Worm (Caenorhabditis elegans): ENCODE results near the gene str-135.
A peak's percentile ranks its signal among the peaks of the same experiment; 100 is the strongest.

The str-135 gene

DNA sequence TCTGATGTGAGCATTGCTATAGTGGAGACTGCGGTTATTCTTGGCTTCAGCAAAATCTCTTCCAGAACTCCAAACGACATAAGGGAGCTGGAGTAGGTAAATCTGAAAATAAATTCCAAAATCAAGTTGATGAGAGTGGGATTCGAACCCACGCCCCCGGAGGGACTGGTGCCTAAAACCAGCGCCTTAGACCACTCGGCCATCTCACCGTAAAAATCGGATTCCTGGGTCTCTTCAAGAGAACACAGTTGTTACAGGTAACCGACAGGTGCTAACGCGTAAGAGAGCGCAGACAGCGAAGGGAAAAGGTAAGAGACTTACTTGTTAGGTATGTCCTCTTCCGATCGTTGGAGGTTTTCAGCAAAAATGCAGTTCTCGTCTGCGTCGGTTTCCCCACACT, 45.3 kb downstream of the str-135 start (continued):
- TF ChIP-seq lir-3 (tag; optimal IDR thresholded peaks at IDR 0.05; ENCODE audit: poor library complexity) (no peak), snpc-4 (tag; optimal IDR thresholded peaks at IDR 0.05) (peak; percentile 65), snu-23 (GFP tag; optimal IDR thresholded peaks at IDR 0.05) (peak; percentile 63), nhr-12 (tag; optimal IDR thresholded peaks at IDR 0.05) (no peak), mab-9 (GFP tag; IDR thresholded peaks at IDR 0.05) (no peak), egl-13 (tag; optimal IDR thresholded peaks at IDR 0.05) (no peak), sptf-1 (tag; optimal IDR thresholded peaks at IDR 0.05) (no peak), C04F5.9 (tag; optimal IDR thresholded peaks at IDR 0.05) (no peak), hlh-4 (tag; optimal IDR thresholded peaks at IDR 0.05) (no peak), ztf-11 (tag; optimal IDR thresholded peaks at IDR 0.05) (no peak), zag-1 (tag; optimal IDR thresholded peaks at IDR 0.05) (no peak), C34B4.2 (tag; optimal IDR thresholded peaks at IDR 0.05) (no peak), zip-4 (GFP tag; optimal IDR thresholded peaks at IDR 0.05) (no peak), C16A3.4 (tag; optimal IDR thresholded peaks at IDR 0.05) (peak; percentile 46), swsn-7 (tag; optimal IDR thresholded peaks at IDR 0.05) (peak; percentile 20), mef-2 (tag; optimal IDR thresholded peaks at IDR 0.05) (no peak), fos-1 (tag; optimal IDR thresholded peaks at IDR 0.05) (no peak), alr-1 (tag; optimal IDR thresholded peaks at IDR 0.05; ENCODE audit: borderline replicate concordance) (no peak), lin-39 (tag; optimal IDR thresholded peaks at IDR 0.05) (no peak), unc-62 (GFP tag; optimal IDR thresholded peaks at IDR 0.05) (no peak), lin-15B (tag; optimal IDR thresholded peaks at IDR 0.05) (no peak), ceh-90 (tag; optimal IDR thresholded peaks at IDR 0.05) (no peak), tbx-2 (tag; optimal IDR thresholded peaks at IDR 0.05) (no peak), sup-37 (GFP tag; optimal IDR thresholded peaks at IDR 0.05) (no peak), unc-86 (tag; optimal IDR thresholded peaks at IDR 0.05) (no peak), aly-2 (tag; optimal IDR thresholded peaks at IDR 0.05) (no peak), jun-1 (tag; optimal IDR thresholded peaks at IDR 0.05) (no peak), unc-98 (GFP tag; IDR thresholded peaks at IDR 0.05) (no peak), fkh-8 (tag; optimal IDR thresholded peaks at IDR 0.05) (no peak), ztf-4 (tag; optimal IDR thresholded peaks at IDR 0.05) (no peak), nhr-11 (tag; optimal IDR thresholded peaks at IDR 0.05) (no peak), efl-3 (GFP tag; optimal IDR thresholded peaks at IDR 0.05) (no peak), elt-3 (tag; optimal IDR thresholded peaks at IDR 0.05) (peak in 3 of 6 experiments; percentile 0 to 42 (median 20)), dsc-1 (tag; optimal IDR thresholded peaks at IDR 0.05) (no peak), ets-5 (GFP tag; IDR thresholded peaks at IDR 0.05) (no peak), ceh-88 (GFP tag; IDR thresholded peaks at IDR 0.05) (no peak), lsy-2 (tag; optimal IDR thresholded peaks at IDR 0.05) (peak in 1 of 2 experiments; percentile 52), lin-35 (GFP tag; optimal IDR thresholded peaks at IDR 0.05) (peak; percentile 16 to 77), lin-14 (GFP tag; optimal IDR thresholded peaks at IDR 0.05) (no peak), xbp-1 (tag; optimal IDR thresholded peaks at IDR 0.05) (no peak), fkh-4 (tag; optimal IDR thresholded peaks at IDR 0.05; ENCODE audit: borderline replicate concordance) (no peak), pqm-1 (tag; optimal IDR thresholded peaks at IDR 0.05) (no peak), sox-4 (tag; optimal IDR thresholded peaks at IDR 0.05) (no peak), ceh-63 (GFP tag; optimal IDR thresholded peaks at IDR 0.05) (no peak), ceh-8 (GFP tag; optimal IDR thresholded peaks at IDR 0.05) (no peak), nhr-47 (tag; optimal IDR thresholded peaks at IDR 0.05) (peak; percentile 24), ceh-82 (tag; optimal IDR thresholded peaks at IDR 0.05) (peak in 1 of 3 experiments; percentile 23), nhr-28 (tag; optimal IDR thresholded peaks at IDR 0.05) (no peak), ama-1 (optimal IDR thresholded peaks at IDR 0.05) (no peak), isw-1 (GFP tag; IDR thresholded peaks at IDR 0.05) (no peak), nhr-84 (tag; optimal IDR thresholded peaks at IDR 0.05) (no peak), nhr-237 (tag; optimal IDR thresholded peaks at IDR 0.05) (no peak), nhr-85 (tag) (peak; percentile 69), nhr-90 (tag; optimal IDR thresholded peaks at IDR 0.05; ENCODE audit: poor library complexity) (peak; percentile 44), irx-1 (tag; optimal IDR thresholded peaks at IDR 0.05) (no peak)

All from whole organism, L1 larva.